Worm (Caenorhabditis elegans): ENCODE data around the gene rib-2.

Gene rib-2

ce11 chrIII:10742382-10742860 is at the start of gene rib-2, which contains the start of gene tbb-1 (continued):
- no peak for TF ChIP-seq zim-3 (tag; optimal IDR thresholded peaks at IDR 0.05)
- peak; percentile 95 for TF ChIP-seq hsf-1 (GFP tag; IDR thresholded peaks at IDR 0.05)
- TF ChIP-seq F23B12.7 (tag; optimal IDR thresholded peaks at IDR 0.05; ENCODE audit: insufficient read depth), result peak; percentile 93
- no peak for TF ChIP-seq hlh-12 (tag; optimal IDR thresholded peaks at IDR 0.05)
- peak; percentile 98 for TF ChIP-seq B0336.3 (GFP tag; IDR thresholded peaks at IDR 0.05)
- TF ChIP-seq nhr-80 (tag; optimal IDR thresholded peaks at IDR 0.05), result peak; percentile 99
- TF ChIP-seq athp-1 (tag; optimal IDR thresholded peaks at IDR 0.05), result peak; percentile 97
- peak; percentile 85 for TF ChIP-seq ets-4 (GFP tag; optimal IDR thresholded peaks at IDR 0.05)
- TF ChIP-seq Y67H2A.10 (GFP tag; conservative IDR thresholded peaks at IDR 0.05), result peak; percentile 94
- TF ChIP-seq bed-1 (GFP tag; IDR thresholded peaks at IDR 0.05), result no peak
- peak; percentile 92 for TF ChIP-seq lsl-1 (GFP tag; optimal IDR thresholded peaks at IDR 0.05)
- TF ChIP-seq tlf-1 (GFP tag; optimal IDR thresholded peaks at IDR 0.05), result peak; percentile 99
- peak; percentile 59 for TF ChIP-seq attf-3 (GFP tag; conservative IDR thresholded peaks at IDR 0.05)
- TF ChIP-seq F49E8.2 (tag; optimal IDR thresholded peaks at IDR 0.05; ENCODE audit: insufficient read depth), result peak; percentile 95
- TF ChIP-seq unc-62 (GFP tag; optimal IDR thresholded peaks at IDR 0.05), result no peak
- TF ChIP-seq somi-1 (GFP tag; optimal IDR thresholded peaks at IDR 0.05), result no peak
- peak; percentile 99 for TF ChIP-seq dpl-1 (GFP tag; optimal IDR thresholded peaks at IDR 0.05)
- TF ChIP-seq K12H6.12 (tag; optimal IDR thresholded peaks at IDR 0.05), result peak; percentile 38
- peak; percentile 44 for TF ChIP-seq F52B5.7 (tag; optimal IDR thresholded peaks at IDR 0.05)
- TF ChIP-seq attf-5 (GFP tag; optimal IDR thresholded peaks at IDR 0.05), result peak; percentile 99
- TF ChIP-seq nhr-120 (GFP tag; IDR thresholded peaks at IDR 0.05), result no peak
- peak; percentile 97 for TF ChIP-seq let-607 (tag; optimal IDR thresholded peaks at IDR 0.05)
- peak; percentile 95 for TF ChIP-seq C17E4.6 (GFP tag; IDR thresholded peaks at IDR 0.05)
- peak; percentile 46; the same call in 1 of the 2 replicates for TF ChIP-seq egrh-3 (GFP tag; IDR thresholded peaks at IDR 0.05)
- TF ChIP-seq Y53F4B.3 (GFP tag; IDR thresholded peaks at IDR 0.05), result peak; percentile 55
- TF ChIP-seq let-526 (GFP tag; IDR thresholded peaks at IDR 0.05), result peak; percentile 89
- peak; percentile 94 for TF ChIP-seq rcor-1 (GFP tag; IDR thresholded peaks at IDR 0.05)
- TF ChIP-seq ztf-6 (GFP tag; IDR thresholded peaks at IDR 0.05), result peak; percentile 68; the same call in 1 of the 2 replicates
- TF ChIP-seq rpc-1 (optimal IDR thresholded peaks at IDR 0.05), result no peak
- no peak for TF ChIP-seq rpc-1 (tag; optimal IDR thresholded peaks at IDR 0.05)
- TF ChIP-seq K11D2.4 (GFP tag; IDR thresholded peaks at IDR 0.05), result peak; percentile 72
- TF ChIP-seq mes-4 (tag; optimal IDR thresholded peaks at IDR 0.05), result no peak
- TF ChIP-seq zfh-2 (GFP tag; conservative IDR thresholded peaks at IDR 0.05), result peak; percentile 44; the same call in 1 of the 2 replicates
- TF ChIP-seq aptf-3 (GFP tag; IDR thresholded peaks at IDR 0.05), result peak; percentile 87; the same call in 1 of the 2 replicates
- no peak for TF ChIP-seq fkh-3 (tag; optimal IDR thresholded peaks at IDR 0.05)
- peak; percentile 86 for TF ChIP-seq ztf-18 (tag; optimal IDR thresholded peaks at IDR 0.05)
- no peak for TF ChIP-seq T07F8.4 (tag; optimal IDR thresholded peaks at IDR 0.05)
- TF ChIP-seq lag-1 (GFP tag; IDR thresholded peaks at IDR 0.05), result no peak
- TF ChIP-seq ztf-22 (GFP tag; optimal IDR thresholded peaks at IDR 0.05), result peak; percentile 69
- TF ChIP-seq snpc-3.4 (tag; optimal IDR thresholded peaks at IDR 0.05), result peak; percentile 97
- TF ChIP-seq bed-2 (GFP tag; IDR thresholded peaks at IDR 0.05), result peak; percentile 76
- TF ChIP-seq mel-28 (tag; optimal IDR thresholded peaks at IDR 0.05; ENCODE audit: borderline replicate concordance), result no peak
- peak; percentile 56; the same call in 1 of the 2 replicates for TF ChIP-seq nfya-2 (GFP tag; IDR thresholded peaks at IDR 0.05)
- peak; percentile 54 for TF ChIP-seq ztf-26 (tag; optimal IDR thresholded peaks at IDR 0.05)
- peak; percentile 78 for TF ChIP-seq madf-10 (tag; optimal IDR thresholded peaks at IDR 0.05)
- peak; percentile 97 for TF ChIP-seq B0019.2 (GFP tag; conservative IDR thresholded peaks at IDR 0.05)
- peak; percentile 99 for TF ChIP-seq xnd-1 (tag; optimal IDR thresholded peaks at IDR 0.05)
- no peak for TF ChIP-seq nfya-1 (tag; optimal IDR thresholded peaks at IDR 0.05; ENCODE audit: borderline replicate concordance, insufficient read depth)
- TF ChIP-seq sptf-2 (GFP tag; optimal IDR thresholded peaks at IDR 0.05), result peak; percentile 3

All from whole organism, young adult.